Worm (Caenorhabditis elegans): ENCODE results near the gene sbds-1.

The sbds-1 gene

ce11 chrIII:640198-640803 is 2.1 kb upstream of the sbds-1 start, which contains the start of the genes tag-266 and tag-267:
tag-266 (minus strand) TSS chrIII:640226.
tag-267 (plus strand) TSS chrIII:640790.
- TF ChIP-seq sptf-2 (GFP tag; optimal IDR thresholded peaks at IDR 0.05) (no peak), Y79H2A.3 (GFP tag; conservative IDR thresholded peaks at IDR 0.05) (no peak), ceh-40 (GFP tag; IDR thresholded peaks at IDR 0.05) (no peak), gei-17 (GFP tag; optimal IDR thresholded peaks at IDR 0.05) (no peak), hmg-20 (GFP tag; IDR thresholded peaks at IDR 0.05) (no peak), snpc-4 (GFP tag; optimal IDR thresholded peaks at IDR 0.05) (no peak), snpc-4 (tag; optimal IDR thresholded peaks at IDR 0.05) (peak in 2 of 4 experiments; percentile 2 to 40), rcor-1 (GFP tag; IDR thresholded peaks at IDR 0.05) (no peak), F33H1.4 (GFP tag; IDR thresholded peaks at IDR 0.05) (no peak), F52B5.7 (tag; optimal IDR thresholded peaks at IDR 0.05) (no peak), nhr-90 (tag; optimal IDR thresholded peaks at IDR 0.05) (no peak), ztf-25 (GFP tag; IDR thresholded peaks at IDR 0.05) (no peak), lir-1 (GFP tag; conservative IDR thresholded peaks at IDR 0.05) (no peak), ceh-91 (GFP tag; IDR thresholded peaks at IDR 0.05) (no peak), F22D6.2 (tag; optimal IDR thresholded peaks at IDR 0.05) (no peak), lin-40 (tag; optimal IDR thresholded peaks at IDR 0.05) (peak; percentile 68), B0336.3 (GFP tag; IDR thresholded peaks at IDR 0.05) (no peak), C06A6.2 (GFP tag; conservative IDR thresholded peaks at IDR 0.05) (no peak), tlf-1 (GFP tag; optimal IDR thresholded peaks at IDR 0.05) (no peak), K11D2.4 (GFP tag; IDR thresholded peaks at IDR 0.05) (no peak), madf-8 (GFP tag; conservative IDR thresholded peaks at IDR 0.05) (no peak), rec-8 (tag; optimal IDR thresholded peaks at IDR 0.05) (peak in 1 of 2 experiments; percentile 16), Y67H2A.10 (GFP tag; conservative IDR thresholded peaks at IDR 0.05) (no peak), ztf-18 (tag; optimal IDR thresholded peaks at IDR 0.05) (peak; percentile 76), Y56A3A.18 (GFP tag; IDR thresholded peaks at IDR 0.05) (no peak), F49E8.2 (tag; optimal IDR thresholded peaks at IDR 0.05; ENCODE audit: insufficient read depth) (no peak), unc-62 (GFP tag; optimal IDR thresholded peaks at IDR 0.05) (no peak), egrh-3 (GFP tag; IDR thresholded peaks at IDR 0.05) (0 out of 2 replicates have a peak, but pooled peaks have one; percentile 16), unc-130 (GFP tag; optimal IDR thresholded peaks at IDR 0.05) (peak; percentile 59), hrde-1 (tag; optimal IDR thresholded peaks at IDR 0.05; ENCODE audit: borderline replicate concordance) (no peak), chd-7 (tag; optimal IDR thresholded peaks at IDR 0.05) (no peak), B0019.2 (GFP tag; conservative IDR thresholded peaks at IDR 0.05) (0 out of 2 replicates have a peak, but pooled peaks have one; percentile 31), pbrm-1 (GFP tag; IDR thresholded peaks at IDR 0.05) (no peak), ceh-100 (GFP tag; IDR thresholded peaks at IDR 0.05) (peak; percentile 97), hmg-1.2 (GFP tag; IDR thresholded peaks at IDR 0.05) (peak; percentile 30; the same call in 1 of the 2 replicates), ccch-3 (GFP tag; optimal IDR thresholded peaks at IDR 0.05) (peak; percentile 51), B0035.1 (tag; optimal IDR thresholded peaks at IDR 0.05) (no peak), Y95B8A.8 (GFP tag; IDR thresholded peaks at IDR 0.05) (no peak), ztf-3 (GFP tag; optimal IDR thresholded peaks at IDR 0.05) (no peak), egl-18 (GFP tag; IDR thresholded peaks at IDR 0.05) (no peak), zfh-2 (GFP tag; conservative IDR thresholded peaks at IDR 0.05) (no peak), bed-2 (GFP tag; IDR thresholded peaks at IDR 0.05) (0 out of 2 replicates have a peak, but pooled peaks have one; percentile 17), bed-1 (GFP tag; IDR thresholded peaks at IDR 0.05) (no peak), ama-1 (optimal IDR thresholded peaks at IDR 0.05) (no peak), ama-1 (GFP tag; optimal IDR thresholded peaks at IDR 0.05) (no peak), dpl-1 (GFP tag; optimal IDR thresholded peaks at IDR 0.05) (no peak), dox-1 (GFP tag; IDR thresholded peaks at IDR 0.05) (peak; percentile 59), ceh-58 (GFP tag; IDR thresholded peaks at IDR 0.05) (no peak), hlh-12 (tag; optimal IDR thresholded peaks at IDR 0.05) (no peak)
